Fruit fly (Drosophila melanogaster) whole organism, wandering third instar larva: ENCODE measurements around the gene CG46309.

Experiments
- Abd-B ChIP-seq: fragments of >200 bp; optimal IDR thresholded peaks from 2 replicates; lab custom pipeline; 2017; ENCODE audit warnings: missing biosample characterization, missing genetic modification characterization
- CrebA ChIP-seq: fragments of 200-800 bp; sonication (Bioruptor generic); optimal IDR thresholded peaks from 2 replicates; lab custom pipeline; 2016; ENCODE audit warnings: missing biosample characterization, mild to moderate bottlenecking, missing genetic modification characterization, borderline replicate concordance
- OdsH ChIP-seq: fragments of 200-800 bp; sonication (Bioruptor generic); optimal IDR thresholded peaks from 2 replicates; lab custom pipeline; 2016; ENCODE audit warnings: missing biosample characterization, mild to moderate bottlenecking, missing genetic modification characterization
- dsf ChIP-seq: sonication (Bioruptor generic); optimal IDR thresholded peaks from 2 replicates; lab custom pipeline; 2016; ENCODE audit warnings: missing biosample characterization, missing genetic modification characterization, borderline replicate concordance

DNA sequence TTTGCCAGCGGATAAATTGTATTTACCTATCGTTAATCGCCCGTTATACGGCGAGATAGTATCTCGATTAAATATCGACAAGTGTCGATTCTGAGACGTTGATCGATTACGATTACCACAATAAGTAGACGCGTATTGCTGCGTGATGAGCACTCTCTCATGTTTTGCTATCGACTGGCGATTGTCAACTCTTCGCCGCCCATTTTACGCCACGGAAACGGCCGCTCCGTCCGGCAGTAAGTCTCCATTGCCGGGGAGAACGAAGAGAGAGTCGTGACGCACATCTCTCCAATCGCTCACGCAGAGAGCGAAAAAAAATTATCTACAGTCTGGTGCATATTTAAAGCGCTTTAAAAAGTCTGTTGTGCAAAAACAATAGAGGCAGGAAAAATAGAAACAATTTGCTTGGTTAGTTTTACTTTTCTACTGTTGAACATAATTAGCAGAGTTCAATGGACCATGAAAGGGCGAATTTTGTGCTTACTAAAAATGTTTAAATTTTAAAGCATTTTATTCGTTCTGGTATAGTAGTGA, at the start of gene CG46309:
- TF ChIP-seq OdsH (GFP tag; lab: Kevin White, UChicago) (peak; percentile 33), Abd-B (GFP tag; lab: Kevin White, UChicago) (no peak), dsf (GFP tag; lab: Kevin White, UChicago) (no peak), CrebA (GFP tag; lab: Kevin White, UChicago) (no peak)
